Worm (Caenorhabditis elegans) whole organism, L1 larva: ENCODE results near the gene C35D6.4.
A peak's percentile ranks its signal among the peaks of the same experiment; 100 is the strongest.

ENCODE experiments used
- aly-2 ChIP-seq: fragments of 150-350 bp; optimal IDR thresholded peaks from 2 replicates; lab custom pipeline; 2014; ENCODE audit warnings: missing biosample characterization, missing genetic modification characterization
- ama-1 ChIP-seq: fragments of 150-350 bp; optimal IDR thresholded peaks from 2 replicates; lab custom pipeline; 2014
- fkh-10 ChIP-seq: sonication (generic microtip); optimal IDR thresholded peaks from 2 replicates; lab custom pipeline; 2017; ENCODE audit warnings: missing biosample characterization, missing genetic modification reagents, missing genetic modification characterization
- lin-15B ChIP-seq: fragments of 150-350 bp; sonication (generic microtip); optimal IDR thresholded peaks from 3 replicates; lab custom pipeline; 2014; ENCODE audit warnings: missing biosample characterization, missing genetic modification characterization
- lin-39 ChIP-seq: fragments of 150-350 bp; optimal IDR thresholded peaks from 2 replicates; lab custom pipeline; 2014; ENCODE audit warnings: missing biosample characterization, missing genetic modification reagents, missing genetic modification characterization
- nhr-77 ChIP-seq: fragments of 150-350 bp; optimal IDR thresholded peaks from 2 replicates; lab custom pipeline; 2014; ENCODE audit warnings: missing biosample characterization, missing genetic modification characterization
- unc-62 ChIP-seq: fragments of 150-350 bp; optimal IDR thresholded peaks from 2 replicates; lab custom pipeline; 2014; ENCODE audit warnings: missing biosample characterization, missing genetic modification reagents, missing genetic modification characterization
- zag-1 ChIP-seq: fragments of 150-350 bp; optimal IDR thresholded peaks from 2 replicates; lab custom pipeline; 2014; ENCODE audit warnings: missing biosample characterization, missing genetic modification characterization
- ztf-4 ChIP-seq: fragments of 150-350 bp; optimal IDR thresholded peaks from 2 replicates; lab custom pipeline; 2014; ENCODE audit warnings: missing biosample characterization, missing genetic modification characterization

- TF ChIP-seq zag-1 (tag; lab: Kevin White, UChicago) (no peak), aly-2 (tag; lab: Kevin White, UChicago) (no peak), ama-1 (lab: Kevin White, UChicago) (no peak), nhr-77 (tag; lab: Kevin White, UChicago) (peak; percentile 57), fkh-10 (GFP tag; lab: Kevin White, UChicago) (no peak), lin-39 (no peak), unc-62 (GFP tag; lab: Kevin White, UChicago) (no peak), lin-15B (tag; lab: Kevin White, UChicago) (peak; percentile 34), ztf-4 (tag; lab: Kevin White, UChicago) (no peak)
These were observed 38.2 kb downstream of the C35D6.4 start for ce11 chrIV:16388856-16389461.
